Fruit fly (Drosophila melanogaster): ENCODE results near the gene Sse.

Sse gene

DNA sequence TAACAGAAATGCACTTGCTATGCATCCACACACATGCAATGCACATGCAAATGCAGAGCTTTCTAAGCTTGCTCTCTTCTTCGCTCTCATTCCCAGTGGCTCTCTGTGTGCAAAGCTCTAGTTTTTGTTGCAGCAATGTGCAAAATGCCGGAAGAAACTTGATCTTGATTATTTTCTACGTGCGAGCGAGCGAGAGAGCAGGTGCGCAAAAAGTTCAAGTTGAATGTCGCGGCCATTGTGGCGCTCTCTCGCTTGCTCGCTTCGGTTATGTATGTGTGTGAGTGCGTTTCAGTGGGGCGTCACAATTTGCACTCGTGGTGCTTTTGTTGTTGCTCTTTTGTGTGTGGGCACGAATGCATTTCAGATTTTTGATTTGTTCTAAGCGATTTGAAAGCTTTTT lies 51.5 kb downstream of the Sse start:
- TF ChIP-seq Dif (GFP tag; optimal IDR thresholded peaks at IDR 0.05; ENCODE audit: partially characterized antibody) (peak; percentile 34), sv (GFP tag; optimal IDR thresholded peaks at IDR 0.05) (no peak), N (GFP tag; optimal IDR thresholded peaks at IDR 0.05) (no peak), lola (GFP tag; optimal IDR thresholded peaks at IDR 0.05) (no peak)
